Fruit fly (Drosophila melanogaster) whole organism, embryonic: ENCODE measurements around the gene Lcp65Ac.

Source experiments
- CG10321 ChIP-seq: fragments of 200-800 bp; sonication (Bioruptor generic); IDR thresholded peaks from 2 replicates; pipeline ENCODE4 v1.3.6; 2022; ENCODE audit warnings: missing biosample characterization, missing genetic modification characterization
- CG10431 ChIP-seq: fragments of 200-800 bp; sonication (Bioruptor generic); optimal IDR thresholded peaks from 3 replicates; lab custom pipeline; 2018; ENCODE audit warnings: missing biosample characterization, mild to moderate bottlenecking, missing genetic modification characterization
- CG10979 ChIP-seq: fragments of 200-800 bp; sonication (Bioruptor generic); optimal IDR thresholded peaks from 2 replicates; lab custom pipeline; 2018; ENCODE audit warnings: missing biosample characterization, mild to moderate bottlenecking, missing genetic modification characterization, moderate library complexity
- CG11085 ChIP-seq: fragments of 200-800 bp; sonication (Bioruptor generic); IDR thresholded peaks from 2 replicates; pipeline ENCODE4 v1.3.6; 2022; ENCODE audit warnings: missing biosample characterization, missing genetic modification characterization
- CG11093 ChIP-seq: fragments of 200-800 bp; sonication (Bioruptor generic); IDR thresholded peaks from 3 replicates; pipeline ENCODE4 v1.3.6; 2022; ENCODE audit warnings: missing biosample characterization, missing genetic modification characterization
- CG13775 ChIP-seq: fragments of 200-800 bp; sonication (Bioruptor generic); optimal IDR thresholded peaks from 3 replicates; lab custom pipeline; 2017; ENCODE audit warnings: missing biosample characterization, mild to moderate bottlenecking, missing genetic modification characterization
- CG13894 ChIP-seq: fragments of 200-800 bp; sonication (Bioruptor generic); optimal IDR thresholded peaks from 3 replicates; lab custom pipeline; 2018; ENCODE audit warnings: missing biosample characterization, mild to moderate bottlenecking, missing genetic modification characterization, moderate library complexity
- CG14667 ChIP-seq: fragments of 200-800 bp; sonication (Bioruptor generic); IDR thresholded peaks from 2 replicates; pipeline ENCODE4 v1.3.6; 2022; ENCODE audit warnings: missing biosample characterization, missing genetic modification characterization
- CG1529 ChIP-seq: fragments of 200-800 bp; sonication (Bioruptor generic); optimal IDR thresholded peaks from 3 replicates; lab custom pipeline; 2018; ENCODE audit warnings: missing biosample characterization, missing genetic modification characterization
- CG31388 ChIP-seq: fragments of 200-800 bp; sonication (Bioruptor generic); optimal IDR thresholded peaks from 2 replicates; lab custom pipeline; 2016; ENCODE audit warnings: missing biosample characterization, missing genetic modification characterization
- CG31441 ChIP-seq: fragments of 200-800 bp; sonication (Bioruptor generic); IDR thresholded peaks from 2 replicates; pipeline ENCODE4 v1.3.6; 2022; ENCODE audit warnings: missing biosample characterization, missing genetic modification characterization
- CG32767 ChIP-seq: fragments of 200-800 bp; sonication (Bioruptor generic); IDR thresholded peaks from 2 replicates; pipeline ENCODE4 v1.3.6; 2022; ENCODE audit warnings: missing biosample characterization, missing genetic modification characterization
- CG32772 ChIP-seq: fragments of 200-800 bp; sonication (Bioruptor generic); IDR thresholded peaks from 2 replicates; pipeline ENCODE4 v1.3.6; 2022; ENCODE audit warnings: missing biosample characterization, missing genetic modification characterization
- CG4707 ChIP-seq: fragments of 200-800 bp; sonication (Bioruptor generic); optimal IDR thresholded peaks from 2 replicates; lab custom pipeline; 2018; ENCODE audit warnings: missing biosample characterization, mild to moderate bottlenecking, missing genetic modification characterization, moderate library complexity
- CG6791 ChIP-seq: fragments of 200-800 bp; sonication (Bioruptor generic); IDR thresholded peaks from 3 replicates; pipeline ENCODE4 v1.3.6; 2022; ENCODE audit warnings: missing biosample characterization, missing genetic modification characterization; ENCODE audit not compliant: partially characterized antibody
- CG7271 ChIP-seq: fragments of 200-800 bp; sonication (Bioruptor generic); optimal IDR thresholded peaks from 2 replicates; lab custom pipeline; 2018; ENCODE audit warnings: missing biosample characterization, mild to moderate bottlenecking, missing genetic modification characterization, moderate library complexity
- CG9609 ChIP-seq: fragments of 200-800 bp; sonication (Bioruptor generic); optimal IDR thresholded peaks from 3 replicates; lab custom pipeline; 2016; ENCODE audit warnings: missing biosample characterization, missing genetic modification characterization
- Dref ChIP-seq: fragments of 200-800 bp; sonication (Bioruptor generic); IDR thresholded peaks from 2 replicates; pipeline ENCODE4 v1.3.6; 2022; ENCODE audit warnings: missing biosample characterization, missing genetic modification characterization
- H15 ChIP-seq: fragments of 200-800 bp; sonication (Bioruptor generic); IDR thresholded peaks from 3 replicates; pipeline ENCODE4 v1.3.6; 2022; ENCODE audit warnings: missing biosample characterization, missing genetic modification characterization
- Hey ChIP-seq: fragments of 200-800 bp; sonication (Bioruptor generic); optimal IDR thresholded peaks from 3 replicates; lab custom pipeline; 2018; ENCODE audit warnings: missing biosample characterization, mild to moderate bottlenecking, missing genetic modification characterization
- HmgD ChIP-seq: fragments of 200-800 bp; sonication (Bioruptor generic); optimal IDR thresholded peaks from 3 replicates; lab custom pipeline; 2016; ENCODE audit warnings: missing biosample characterization, missing genetic modification characterization
- Hmr ChIP-seq: fragments of 200-800 bp; sonication (Bioruptor generic); optimal IDR thresholded peaks from 3 replicates; lab custom pipeline; 2017; ENCODE audit warnings: mild to moderate bottlenecking, missing biosample characterization, missing genetic modification reagents, missing genetic modification characterization
- Kr ChIP-seq: fragments of 200-800 bp; sonication (Bioruptor generic); optimal IDR thresholded peaks from 2 replicates; lab custom pipeline; 2017; ENCODE audit warnings: missing biosample characterization, mild to moderate bottlenecking, missing genetic modification characterization
- MBD-R2 ChIP-seq: fragments of 200-800 bp; sonication (Bioruptor generic); IDR thresholded peaks from 2 replicates; pipeline ENCODE4 v1.3.6; 2022; ENCODE audit warnings: missing biosample characterization, missing genetic modification characterization
- Tbp ChIP-seq: fragments of >200 bp; optimal IDR thresholded peaks from 2 replicates; lab custom pipeline; 2018; ENCODE audit warnings: missing biosample characterization, missing genetic modification characterization
- Xbp1 ChIP-seq: fragments of 200-800 bp; sonication (Bioruptor generic); optimal IDR thresholded peaks from 3 replicates; lab custom pipeline; 2016; ENCODE audit warnings: missing biosample characterization, mild to moderate bottlenecking, missing genetic modification characterization
- ap ChIP-seq: fragments of 200-800 bp; sonication (Bioruptor generic); IDR thresholded peaks from 2 replicates; pipeline ENCODE4 v1.3.6; 2022; ENCODE audit warnings: missing biosample characterization, missing genetic modification characterization
- ara ChIP-seq: fragments of 200-800 bp; sonication (Bioruptor generic); IDR thresholded peaks from 2 replicates; pipeline ENCODE4 v1.3.6; 2022; ENCODE audit warnings: missing biosample characterization, missing genetic modification characterization
- ash1 ChIP-seq: fragments of 200-800 bp; sonication (Bioruptor generic); optimal IDR thresholded peaks from 2 replicates; lab custom pipeline; 2018; ENCODE audit warnings: missing biosample characterization, mild to moderate bottlenecking, missing genetic modification characterization
- bowl ChIP-seq: fragments of 200-800 bp; sonication (Bioruptor generic); IDR thresholded peaks from 2 replicates; pipeline ENCODE4 v1.3.6; 2022; ENCODE audit warnings: missing biosample characterization, missing genetic modification characterization
- danr ChIP-seq: fragments of 200-800 bp; sonication (Bioruptor generic); IDR thresholded peaks from 2 replicates; pipeline ENCODE4 v1.3.6; 2022; ENCODE audit warnings: missing biosample characterization, missing genetic modification characterization
- ems ChIP-seq: fragments of 200-800 bp; sonication (Bioruptor generic); optimal IDR thresholded peaks from 3 replicates; lab custom pipeline; 2016; ENCODE audit warnings: missing biosample characterization, missing genetic modification characterization
- fd64A ChIP-seq: fragments of 200-800 bp; sonication (Bioruptor generic); optimal IDR thresholded peaks from 3 replicates; lab custom pipeline; 2018; ENCODE audit warnings: missing biosample characterization, mild to moderate bottlenecking, missing genetic modification characterization
- gcm ChIP-seq: fragments of 200-800 bp; sonication (Bioruptor generic); optimal IDR thresholded peaks from 2 replicates; lab custom pipeline; 2019; ENCODE audit warnings: missing biosample characterization, mild to moderate bottlenecking, missing genetic modification characterization, moderate library complexity
- gsb-n ChIP-seq: fragments of 200-800 bp; sonication (Bioruptor generic); optimal IDR thresholded peaks from 3 replicates; lab custom pipeline; 2018; ENCODE audit warnings: missing biosample characterization, mild to moderate bottlenecking, missing genetic modification characterization
- ham ChIP-seq: fragments of 200-800 bp; sonication (Bioruptor generic); IDR thresholded peaks from 2 replicates; pipeline ENCODE4 v1.3.6; 2022; ENCODE audit warnings: missing biosample characterization, missing genetic modification characterization
- kay ChIP-seq: fragments of 200-800 bp; sonication (Bioruptor generic); optimal IDR thresholded peaks from 2 replicates; lab custom pipeline; 2016; ENCODE audit warnings: missing biosample characterization, missing genetic modification characterization
- lilli ChIP-seq: fragments of 200-800 bp; sonication (Bioruptor generic); optimal IDR thresholded peaks from 3 replicates; lab custom pipeline; 2016; ENCODE audit warnings: missing biosample characterization, missing genetic modification characterization
- p53 ChIP-seq: fragments of 200-800 bp; sonication (Bioruptor generic); optimal IDR thresholded peaks from 2 replicates; lab custom pipeline; 2016; ENCODE audit warnings: missing biosample characterization, missing genetic modification characterization
- pho ChIP-seq: fragments of 200-800 bp; sonication (Bioruptor generic); optimal IDR thresholded peaks from 2 replicates; lab custom pipeline; 2016; ENCODE audit warnings: missing biosample characterization, missing genetic modification characterization
- phol ChIP-seq: fragments of 200-800 bp; sonication (Bioruptor generic); optimal IDR thresholded peaks from 3 replicates; lab custom pipeline; 2018; ENCODE audit warnings: missing biosample characterization, mild to moderate bottlenecking, missing genetic modification characterization, moderate library complexity
- prd ChIP-seq, 3 experiments: fragments of >200 bp in 2 of 3; fragments of 200-800 bp in 1 of 3; sonication (Bioruptor generic) in 1 of 3; optimal IDR thresholded peaks in 2 of 3; IDR thresholded peaks in 1 of 3; 2 replicates in 2 of 3; 3 replicates in 1 of 3; pipeline versions ENCODE4 v1.3.6 to Lab custom; 2017 to 2022; ENCODE audit warnings: missing biosample characterization in 1 of 3, missing genetic modification characterization in 1 of 3
- pzg ChIP-seq: fragments of 200-800 bp; sonication (Bioruptor generic); optimal IDR thresholded peaks from 3 replicates; lab custom pipeline; 2018; ENCODE audit warnings: missing biosample characterization, mild to moderate bottlenecking, missing genetic modification characterization, moderate library complexity
- sd ChIP-seq: fragments of 200-800 bp; sonication (Bioruptor generic); optimal IDR thresholded peaks from 3 replicates; lab custom pipeline; 2018; ENCODE audit warnings: missing biosample characterization, mild to moderate bottlenecking, missing genetic modification characterization, moderate library complexity
- tgo ChIP-seq: fragments of 200-800 bp; sonication (Bioruptor generic); IDR thresholded peaks from 3 replicates; pipeline ENCODE4 v1.3.6; 2022; ENCODE audit warnings: missing biosample characterization, missing genetic modification characterization
- tll ChIP-seq, 2 experiments: fragments of 200-800 bp in 1 of 2; fragments of >200 bp in 1 of 2; sonication (Bioruptor generic) in 1 of 2; optimal IDR thresholded peaks; 2 replicates each; lab custom pipeline; 2017 to 2019; ENCODE audit warnings: missing biosample characterization in 2 of 2, missing genetic modification characterization in 2 of 2, mild to moderate bottlenecking in 1 of 2, moderate library complexity in 1 of 2
- trh ChIP-seq: fragments of 200-800 bp; sonication (Bioruptor generic); optimal IDR thresholded peaks from 2 replicates; lab custom pipeline; 2016; ENCODE audit warnings: missing biosample characterization, missing genetic modification characterization
- ttk ChIP-seq: fragments of 200-800 bp; sonication (Bioruptor generic); IDR thresholded peaks from 2 replicates; pipeline ENCODE4 v2.1.2; 2022; ENCODE audit warnings: missing biosample characterization, missing genetic modification characterization
- twi ChIP-seq: fragments of 200-800 bp; optimal IDR thresholded peaks from 2 replicates; lab custom pipeline; 2019; ENCODE audit warnings: missing biosample characterization, mild to moderate bottlenecking, missing genetic modification characterization, moderate library complexity
- zen ChIP-seq: fragments of 200-800 bp; sonication (Bioruptor generic); optimal IDR thresholded peaks from 3 replicates; lab custom pipeline; 2018; ENCODE audit warnings: missing biosample characterization, mild to moderate bottlenecking, missing genetic modification characterization, moderate library complexity

Lcp65Ac gene

DNA sequence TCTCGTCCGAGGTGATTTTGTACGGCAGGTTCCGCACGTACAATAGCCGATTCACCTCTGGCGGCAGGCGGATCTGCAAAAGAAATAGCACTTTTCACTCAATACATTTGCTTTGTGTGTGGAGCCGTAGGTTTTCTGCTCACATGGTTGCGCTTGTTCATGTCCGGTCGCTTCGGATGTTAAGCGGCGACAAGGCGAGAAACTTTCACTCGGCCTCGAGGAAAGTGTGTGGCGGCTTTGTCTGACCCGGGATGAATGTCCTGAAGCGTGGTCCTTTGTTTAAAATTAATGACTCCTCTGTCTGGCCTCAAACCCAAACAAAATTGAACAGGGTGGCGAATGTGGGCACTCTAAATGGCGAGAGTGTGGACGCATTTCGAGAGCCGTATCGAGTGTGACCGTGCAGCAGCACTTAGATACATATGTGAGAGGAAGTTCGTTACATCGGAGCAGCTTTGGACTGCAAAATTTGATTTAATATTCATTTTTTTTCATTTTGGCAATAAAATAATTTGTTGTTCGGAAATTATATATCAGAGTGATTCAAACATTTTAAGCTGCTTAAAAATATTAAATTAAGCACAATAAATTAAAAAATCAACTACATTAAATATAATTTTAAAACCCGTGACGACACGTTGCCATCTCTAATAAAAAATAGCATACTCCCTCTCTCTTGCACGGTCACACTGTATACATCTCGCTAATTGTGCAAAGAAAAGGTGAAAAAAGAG, 48.4 kb downstream of the Lcp65Ac start, which contains the start of the genes Sf3b6 and Tnpo (continued):
- TF ChIP-seq trh (GFP tag; lab: Kevin White, UChicago) (peak; percentile 58), gcm (no peak), ara (GFP tag; lab: Robert Waterston, UW) (peak; percentile 69), CG6791 (GFP tag; lab: Robert Waterston, UW) (peak; percentile 43; the same call in 1 of the 3 replicates), pho (GFP tag; lab: Kevin White, UChicago) (peak; percentile 79), zen (peak; percentile 83), CG32767 (GFP tag; lab: Robert Waterston, UW) (peak; percentile 82), tll (GFP tag; optimal IDR thresholded peaks at IDR 0.05; lab: Kevin White, UChicago) (peak; percentile 43 to 78), Kr (GFP tag; lab: Kevin White, UChicago) (no peak), CG10431 (GFP tag; lab: Kevin White, UChicago) (peak; percentile 58), CG13775 (peak; percentile 92), Hey (no peak), bowl (GFP tag; lab: Robert Waterston, UW) (no peak), ems (GFP tag; lab: Kevin White, UChicago) (peak; percentile 63), sd (tag; lab: Kevin White, UChicago) (no peak), CG11085 (GFP tag; lab: Robert Waterston, UW) (peak; percentile 63), lilli (GFP tag; lab: Kevin White, UChicago) (peak; percentile 87), CG9609 (peak; percentile 81), ham (GFP tag; lab: Robert Waterston, UW) (peak; percentile 49; the same call in 1 of the 2 replicates), danr (peak; percentile 71; the same call in 1 of the 2 replicates), Dref (peak; percentile 41; the same call in 1 of the 2 replicates), CG4707 (no peak), pzg (GFP tag; lab: Kevin White, UChicago) (peak; percentile 74), Xbp1 (GFP tag; lab: Kevin White, UChicago) (peak; percentile 90), p53 (peak; percentile 35), Tbp (GFP tag; lab: Kevin White, UChicago) (no peak), CG10979 (peak; percentile 71), CG32772 (peak; percentile 86), ap (GFP tag; lab: Robert Waterston, UW) (0 out of 2 replicates have a peak, but pooled peaks have one; percentile 58), twi (tag; lab: Kevin White, UChicago) (peak; percentile 83)

- TF ChIP-seq CG7271 (tag; lab: Kevin White, UChicago) = no peak
- no peak for TF ChIP-seq fd64A (GFP tag; lab: Kevin White, UChicago)
- peak; percentile 66 for TF ChIP-seq ttk (GFP tag; lab: Robert Waterston, UW)
- TF ChIP-seq kay (GFP tag; lab: Kevin White, UChicago) = no peak
- TF ChIP-seq phol (tag; lab: Kevin White, UChicago) = peak; percentile 70
- TF ChIP-seq CG13894 (tag; lab: Kevin White, UChicago) = no peak
- 0 out of 2 replicates have a peak, but pooled peaks have one; percentile 28 for TF ChIP-seq CG10321 (GFP tag; lab: Robert Waterston, UW)
- TF ChIP-seq HmgD = no peak
- TF ChIP-seq gsb-n (tag; lab: Kevin White, UChicago) = no peak
- no peak for TF ChIP-seq H15
- TF ChIP-seq Hmr = no peak
- no peak for TF ChIP-seq prd (optimal IDR thresholded peaks at IDR 0.05; lab: Kevin White, UChicago)
- no peak for TF ChIP-seq prd (GFP tag; IDR thresholded peaks at IDR 0.05; lab: Robert Waterston, UW)
- no peak for TF ChIP-seq MBD-R2 (GFP tag; lab: Robert Waterston, UW)
- no peak for TF ChIP-seq CG14667
- no peak for TF ChIP-seq CG31388 (GFP tag; lab: Kevin White, UChicago)
- no peak for TF ChIP-seq ash1 (GFP tag; lab: Kevin White, UChicago)
- no peak for TF ChIP-seq CG11093 (GFP tag; lab: Robert Waterston, UW)
- TF ChIP-seq CG31441 = no peak
- TF ChIP-seq tgo = no peak
- TF ChIP-seq CG1529 = no peak
These were observed 49.0 kb downstream of the Lcp65Ac start for dm6 chr3L:6193556-6194114.
